Worm (Caenorhabditis elegans): Measurements from ENCODE around the gene ceh-19.

The ceh-19 gene

DNA sequence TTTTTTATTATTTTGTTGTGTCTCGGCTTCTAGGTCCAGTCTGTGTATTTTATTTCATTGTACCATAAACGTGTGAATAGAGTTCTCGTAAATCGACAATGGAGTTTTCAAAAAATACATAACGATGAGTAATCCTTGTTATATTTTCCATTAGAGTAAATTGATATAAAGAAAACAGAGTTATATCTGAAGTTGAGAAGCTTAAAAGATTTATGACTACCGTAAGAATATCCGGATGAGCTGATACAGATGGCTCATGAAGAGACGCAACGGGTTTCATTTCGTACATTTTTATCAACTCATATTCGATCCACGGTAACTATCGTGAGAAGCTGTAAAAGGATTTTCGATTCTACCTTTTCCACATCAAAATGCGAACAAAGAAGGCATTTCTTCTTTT, 27.9 kb downstream of the ceh-19 start, which contains the start of gene gcy-8:
gcy-8 (plus strand) TSS at position 301 of the 400 bp plus-strand sequence.
- no peak for TF ChIP-seq dao-5 (tag; optimal IDR thresholded peaks at IDR 0.05)
- no peak for TF ChIP-seq W03F9.2 (tag; optimal IDR thresholded peaks at IDR 0.05)
- TF ChIP-seq him-1 (tag; optimal IDR thresholded peaks at IDR 0.05) = no peak

- no peak for TF ChIP-seq him-1 (tag; optimal IDR thresholded peaks at IDR 0.05)
- TF ChIP-seq dao-5 (tag; optimal IDR thresholded peaks at IDR 0.05) = no peak
These were observed 28.5 kb downstream of the ceh-19 start, which contains the start of gene C49H3.12 for ce11 chrIV:7927218-7927617. C49H3.12 (minus strand) TSS chrIV:7927318.

ce11 chrIV:7926102-7926840, 29.5 kb downstream of the ceh-19 start, which contains the start of gene rps-2:
rps-2 (minus strand) TSS chrIV:7926391.
- TF ChIP-seq dao-5 (tag; optimal IDR thresholded peaks at IDR 0.05) (no peak), W03F9.2 (tag; optimal IDR thresholded peaks at IDR 0.05) (peak; percentile 23)

ce11 chrIV:7924975-7925828, 30.5 kb downstream of the ceh-19 start:
- TF ChIP-seq dao-5 (tag; optimal IDR thresholded peaks at IDR 0.05) = no peak
- no peak for TF ChIP-seq him-1 (tag; optimal IDR thresholded peaks at IDR 0.05)
- no peak for TF ChIP-seq W03F9.2 (tag; optimal IDR thresholded peaks at IDR 0.05)

- no peak for TF ChIP-seq him-1 (tag; optimal IDR thresholded peaks at IDR 0.05)
- TF ChIP-seq W03F9.2 (tag; optimal IDR thresholded peaks at IDR 0.05) = peak; percentile 79
These were observed 31.7 kb downstream of the ceh-19 start, which contains the start of the genes xpo-3 and C49H3.3 for ce11 chrIV:7923982-7924480. xpo-3 (minus strand) TSS chrIV:7924032. C49H3.3 (plus strand) TSS chrIV:7924350.

ce11 chrIV:7920126-7920525, 35.6 kb downstream of the ceh-19 start, which contains the start of gene C49H3.16:
C49H3.16 (plus strand) TSS chrIV:7920426.
- TF ChIP-seq him-1 (tag; optimal IDR thresholded peaks at IDR 0.05) (no peak), dao-5 (tag; optimal IDR thresholded peaks at IDR 0.05) (no peak), W03F9.2 (tag; optimal IDR thresholded peaks at IDR 0.05) (no peak)

- TF ChIP-seq W03F9.2 (tag; optimal IDR thresholded peaks at IDR 0.05) (no peak), him-1 (tag; optimal IDR thresholded peaks at IDR 0.05) (no peak), dao-5 (tag; optimal IDR thresholded peaks at IDR 0.05) (no peak)
These were observed 37.9 kb downstream of the ceh-19 start for ce11 chrIV:7917881-7918280.

- TF ChIP-seq him-1 (tag; optimal IDR thresholded peaks at IDR 0.05) (no peak), dao-5 (tag; optimal IDR thresholded peaks at IDR 0.05) (no peak), W03F9.2 (tag; optimal IDR thresholded peaks at IDR 0.05) (no peak)
These were observed 38.8 kb downstream of the ceh-19 start for ce11 chrIV:7916907-7917306.

DNA sequence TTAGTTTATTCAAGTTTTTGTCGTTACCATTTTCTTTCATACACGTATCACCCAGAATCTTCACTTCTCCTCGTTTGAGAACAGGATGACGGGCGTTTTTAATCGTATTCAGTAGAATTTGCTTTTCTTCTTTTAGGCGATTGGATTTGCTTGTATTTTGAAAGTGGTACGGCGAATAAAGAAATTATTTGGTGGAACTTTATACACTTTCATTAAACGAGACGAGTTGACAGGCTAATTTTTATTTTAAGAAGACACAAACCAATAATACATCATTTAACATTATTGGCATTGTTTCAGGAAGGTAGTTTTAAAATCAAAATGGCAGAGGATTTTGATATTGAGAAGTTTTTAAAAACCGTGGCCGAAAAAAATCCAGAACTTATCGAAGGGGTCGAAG, 40.8 kb downstream of the ceh-19 start, which contains the start of gene C49H3.4:
C49H3.4 (plus strand) TSS at position 301 of the 400 bp plus-strand sequence.
- no peak for TF ChIP-seq him-1 (tag; optimal IDR thresholded peaks at IDR 0.05)
- no peak for TF ChIP-seq W03F9.2 (tag; optimal IDR thresholded peaks at IDR 0.05)

DNA sequence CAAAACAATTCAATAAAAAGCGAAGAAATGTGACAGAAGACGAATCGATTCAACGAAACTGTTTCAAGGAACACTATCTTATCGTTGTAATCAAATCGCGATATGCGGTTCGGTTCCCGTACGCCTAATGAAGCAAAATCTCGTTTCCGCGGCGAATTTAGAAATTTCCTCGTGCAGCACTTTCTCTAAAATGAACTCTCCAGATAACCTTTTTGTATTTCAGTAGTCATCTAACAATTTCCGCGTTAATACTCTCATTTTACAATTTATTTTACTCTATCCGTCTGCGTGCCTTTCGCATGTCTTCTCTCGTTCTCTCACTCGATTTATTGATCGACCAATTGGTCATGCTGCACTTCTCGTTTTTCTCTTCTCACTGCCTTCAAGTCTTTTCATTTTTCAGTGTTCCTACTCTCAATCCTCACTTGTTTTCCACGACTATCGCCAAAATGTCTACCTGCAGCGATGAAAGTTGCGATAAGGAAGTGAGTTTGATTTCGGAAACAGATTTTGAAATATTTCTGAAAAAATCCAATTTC, 45.5 kb downstream of the ceh-19 start, which contains the start of the genes npp-27 and ntl-4:
npp-27 (minus strand) TSS at position 51 of the 539 bp plus-strand sequence.
ntl-4 (plus strand) TSS at position 379 of the 539 bp plus-strand sequence.
- TF ChIP-seq him-1 (tag; optimal IDR thresholded peaks at IDR 0.05) (no peak), dao-5 (tag; optimal IDR thresholded peaks at IDR 0.05) (no peak), W03F9.2 (tag; optimal IDR thresholded peaks at IDR 0.05) (no peak)

DNA sequence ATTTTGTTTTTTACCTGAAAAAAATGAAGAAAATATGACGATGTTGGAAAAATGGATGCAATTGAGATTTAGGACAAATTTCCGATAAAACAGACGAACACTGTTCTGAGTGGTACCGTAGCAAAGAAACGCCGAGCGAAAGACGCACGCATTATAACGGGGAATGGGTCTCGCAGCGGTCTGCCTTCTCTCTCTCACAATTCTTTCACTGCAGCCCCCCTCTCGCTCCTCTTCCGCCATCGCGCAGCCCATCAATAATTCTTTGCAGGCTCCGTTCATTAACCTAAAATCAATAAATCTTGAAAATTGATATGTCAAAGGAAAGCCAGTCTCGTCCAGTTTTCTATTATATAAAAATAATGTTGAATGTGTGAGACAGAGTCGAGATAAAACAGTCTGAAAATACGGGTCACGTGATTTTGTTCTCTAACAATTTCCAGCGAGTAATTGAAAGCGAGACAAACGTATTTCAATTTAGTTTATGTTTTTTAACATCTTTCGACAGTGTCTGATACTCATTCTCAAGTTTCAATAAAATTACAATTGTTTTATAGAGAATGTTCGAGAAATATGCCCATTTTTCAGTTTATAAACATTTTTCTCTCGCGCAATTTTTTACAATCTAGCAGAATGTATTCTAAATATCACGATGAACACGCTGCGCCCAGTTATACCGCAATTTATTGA, 46.2 kb downstream of the ceh-19 start:
- TF ChIP-seq W03F9.2 (tag; optimal IDR thresholded peaks at IDR 0.05) (peak; percentile 33), dao-5 (tag; optimal IDR thresholded peaks at IDR 0.05) (no peak)

DNA sequence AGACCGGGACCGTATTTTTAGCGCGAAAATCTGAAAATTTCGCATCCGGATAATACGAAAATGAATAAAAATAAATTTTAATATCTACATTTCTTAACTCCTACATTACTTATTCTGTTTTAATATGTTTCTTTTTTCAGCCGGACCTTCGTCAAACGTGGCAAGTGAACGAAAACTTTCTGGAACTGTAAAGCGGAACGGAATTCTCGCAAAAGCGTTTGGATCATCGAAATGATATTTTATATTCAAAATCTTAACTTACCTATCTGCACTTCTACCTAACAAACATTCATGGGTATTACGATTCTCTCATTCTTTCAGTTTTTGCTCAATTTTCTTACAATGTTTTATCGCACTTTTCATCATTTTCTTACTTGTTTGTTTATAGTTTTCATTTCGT, 49.1 kb downstream of the ceh-19 start:
- TF ChIP-seq him-1 (tag; optimal IDR thresholded peaks at IDR 0.05) = no peak
- TF ChIP-seq W03F9.2 (tag; optimal IDR thresholded peaks at IDR 0.05) = no peak
- no peak for TF ChIP-seq dao-5 (tag; optimal IDR thresholded peaks at IDR 0.05)
